Worm (Caenorhabditis elegans) whole organism, young adult: ENCODE measurements around the gene inx-9.

Experiments
- B0261.1 ChIP-seq: sonication (generic microtip); optimal IDR thresholded peaks from 2 replicates; lab custom pipeline; 2016; ENCODE audit warnings: mild to moderate bottlenecking, missing genetic modification characterization, moderate library complexity, missing compliant biosample characterization
- F33H1.4 ChIP-seq: fragments of 200-800 bp; sonication (Bioruptor generic); IDR thresholded peaks from 2 replicates; pipeline ENCODE4 v1.3.6; 2022; ENCODE audit warnings: missing genetic modification reagents, missing genetic modification characterization, missing compliant biosample characterization
- F52B5.7 ChIP-seq: sonication (generic microtip); optimal IDR thresholded peaks from 2 replicates; lab custom pipeline; 2016; ENCODE audit warnings: mild to moderate bottlenecking, missing genetic modification characterization, missing compliant biosample characterization
- K11D2.4 ChIP-seq: fragments of 200-800 bp; sonication (Bioruptor generic); IDR thresholded peaks from 2 replicates; pipeline ENCODE4 v1.3.6; 2022; ENCODE audit warnings: missing genetic modification reagents, missing genetic modification characterization, missing compliant biosample characterization
- ama-1 ChIP-seq, 3 experiments: fragments of 150-350 bp in 1 of 3; sonication (generic microtip) in 2 of 3; optimal IDR thresholded peaks; 2 replicates each; lab custom pipeline; 2014 to 2018; ENCODE audit warnings: missing biosample characterization in 2 of 3, missing genetic modification characterization in 2 of 3, missing genetic modification reagents in 2 of 3
- cebp-1 ChIP-seq, 2 experiments: fragments of 200-800 bp in 1 of 2; sonication (Bioruptor generic) in 1 of 2; sonication (generic microtip) in 1 of 2; IDR thresholded peaks in 1 of 2; optimal IDR thresholded peaks in 1 of 2; 2 replicates each; pipeline versions ENCODE4 v1.3.6 to Lab custom; 2017 to 2022; ENCODE audit warnings: missing compliant biosample characterization in 2 of 2, missing genetic modification characterization in 2 of 2, mild to moderate bottlenecking in 1 of 2, missing genetic modification reagents in 1 of 2, moderate library complexity in 1 of 2
- die-1 ChIP-seq: sonication (generic microtip); optimal IDR thresholded peaks from 2 replicates; lab custom pipeline; 2016; ENCODE audit warnings: missing genotype, mild to moderate bottlenecking, missing genetic modification characterization, missing compliant biosample characterization
- dpl-1 ChIP-seq: fragments of 150-350 bp; optimal IDR thresholded peaks from 2 replicates; lab custom pipeline; 2014; ENCODE audit warnings: missing biosample characterization, missing genetic modification reagents, missing genetic modification characterization
- him-1 ChIP-seq: sonication (generic microtip); optimal IDR thresholded peaks from 2 replicates; lab custom pipeline; 2016; ENCODE audit warnings: missing genotype, missing genetic modification reagents, missing genetic modification characterization, missing compliant biosample characterization
- let-607 ChIP-seq, 2 experiments: fragments of 200-800 bp in 1 of 2; sonication (Bioruptor generic) in 1 of 2; sonication (generic microtip) in 1 of 2; optimal IDR thresholded peaks; 2 replicates each; lab custom pipeline; 2016 to 2018; ENCODE audit warnings: mild to moderate bottlenecking in 2 of 2, missing compliant biosample characterization in 2 of 2, missing genetic modification characterization in 2 of 2, moderate library complexity in 2 of 2, missing genotype in 1 of 2
- lin-35 ChIP-seq, 3 experiments: fragments of 150-350 bp in 2 of 3; sonication (generic microtip) in 1 of 3; optimal IDR thresholded peaks; 2 replicates each; lab custom pipeline; 2014 to 2018; ENCODE audit warnings: missing biosample characterization in 3 of 3, missing genetic modification characterization in 3 of 3, missing genetic modification reagents in 3 of 3
- ztf-22 ChIP-seq: fragments of 200-800 bp; sonication (Bioruptor generic); optimal IDR thresholded peaks from 2 replicates; lab custom pipeline; 2018; ENCODE audit warnings: mild to moderate bottlenecking, missing genetic modification characterization, moderate library complexity, missing compliant biosample characterization

DNA sequence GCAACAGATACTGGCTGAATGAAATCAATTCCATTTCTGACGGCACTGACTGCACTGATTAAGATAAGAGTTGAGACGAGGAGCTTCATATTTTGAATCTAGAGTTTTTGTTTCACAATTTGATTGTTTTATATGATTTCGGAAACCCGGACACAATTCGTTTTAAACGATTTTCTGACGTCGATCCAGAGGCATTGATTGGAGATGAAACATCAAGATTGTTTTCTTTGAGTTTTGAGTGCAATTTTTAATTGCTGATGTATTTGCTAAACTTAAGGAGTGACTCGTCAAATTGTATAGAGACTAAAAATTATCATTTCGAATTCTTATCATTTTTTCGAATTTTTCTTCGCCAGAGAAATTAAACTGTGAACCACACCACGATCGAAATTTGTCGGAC, 48.3 kb upstream of the inx-9 start, which contains the start of gene lys-6:
- no peak for TF ChIP-seq ama-1 (optimal IDR thresholded peaks at IDR 0.05; lab: Kevin White, UChicago)
- TF ChIP-seq ama-1 (GFP tag; optimal IDR thresholded peaks at IDR 0.05; lab: Kevin White, UChicago): no peak
- no peak for TF ChIP-seq dpl-1
- TF ChIP-seq him-1 (tag; lab: Kevin White, UChicago): no peak
- no peak for TF ChIP-seq K11D2.4
- no peak for TF ChIP-seq B0261.1
- TF ChIP-seq die-1: no peak
- no peak for TF ChIP-seq ztf-22 (GFP tag; lab: Kevin White, UChicago)
- no peak for TF ChIP-seq F52B5.7
- no peak for TF ChIP-seq let-607 (tag; optimal IDR thresholded peaks at IDR 0.05; lab: Kevin White, UChicago)
- TF ChIP-seq lin-35 (GFP tag; optimal IDR thresholded peaks at IDR 0.05; lab: Kevin White, UChicago): no peak
- no peak for TF ChIP-seq F33H1.4
- TF ChIP-seq cebp-1 (GFP tag; IDR thresholded peaks at IDR 0.05; lab: Robert Waterston, UW): no peak
- TF ChIP-seq cebp-1 (tag; optimal IDR thresholded peaks at IDR 0.05; lab: Kevin White, UChicago): no peak
